Worm (Caenorhabditis elegans): ENCODE measurements around the gene C03B1.10.

C03B1.10 gene

DNA sequence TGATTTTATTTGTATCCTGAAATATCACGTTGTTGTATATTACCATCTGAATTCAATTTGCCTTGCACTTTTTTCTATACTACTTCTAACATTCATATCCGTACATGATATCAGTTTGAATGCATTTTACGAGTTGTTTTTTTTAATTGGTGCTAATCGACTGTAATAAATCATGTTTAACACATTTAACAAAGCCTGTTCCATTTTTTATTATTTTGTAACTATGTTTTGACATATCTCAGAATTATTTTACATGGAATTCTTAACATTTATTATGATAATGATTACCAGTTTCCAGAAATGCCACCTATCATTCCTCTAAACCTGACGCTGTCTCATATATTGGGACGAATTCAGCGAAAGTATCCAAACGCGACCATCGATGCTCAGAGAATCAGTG lies 8.0 kb upstream of the C03B1.10 start, which contains the start of gene C03B1.3:
Gene C03B1.3 (plus strand): TSS at position 301 of the 400 bp plus-strand sequence.
- TF ChIP-seq nhr-2 (tag; optimal IDR thresholded peaks at IDR 0.05) (no peak), ces-1 (GFP tag; optimal IDR thresholded peaks at IDR 0.05) (no peak), M03D4.4 (tag; optimal IDR thresholded peaks at IDR 0.05) (no peak), drap-1 (GFP tag; optimal IDR thresholded peaks at IDR 0.05) (no peak)

DNA sequence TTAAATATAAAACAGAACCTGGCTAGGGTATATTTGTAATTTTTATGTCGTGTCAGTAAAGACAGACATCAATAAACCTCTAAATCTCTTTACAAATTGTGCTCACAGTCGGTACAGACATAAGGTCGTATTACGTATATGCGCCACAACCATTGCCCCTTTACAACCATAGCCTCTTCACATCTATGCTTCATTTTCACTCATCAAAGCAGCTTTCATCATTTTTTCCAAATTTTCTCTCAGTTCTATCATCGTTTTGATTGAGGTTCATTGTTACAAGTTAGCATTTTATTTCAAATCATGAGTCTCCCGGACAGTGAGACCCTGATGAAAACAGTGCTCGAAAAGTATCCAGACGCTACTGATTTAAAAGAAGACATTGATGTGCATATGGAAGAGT lies 6.5 kb upstream of the C03B1.10 start, which contains the start of gene C03B1.4:
Gene C03B1.4 (plus strand): TSS at position 301 of the 400 bp plus-strand sequence.
- no peak for TF ChIP-seq elt-1 (tag; optimal IDR thresholded peaks at IDR 0.05; ENCODE audit: borderline replicate concordance, insufficient read depth)

DNA sequence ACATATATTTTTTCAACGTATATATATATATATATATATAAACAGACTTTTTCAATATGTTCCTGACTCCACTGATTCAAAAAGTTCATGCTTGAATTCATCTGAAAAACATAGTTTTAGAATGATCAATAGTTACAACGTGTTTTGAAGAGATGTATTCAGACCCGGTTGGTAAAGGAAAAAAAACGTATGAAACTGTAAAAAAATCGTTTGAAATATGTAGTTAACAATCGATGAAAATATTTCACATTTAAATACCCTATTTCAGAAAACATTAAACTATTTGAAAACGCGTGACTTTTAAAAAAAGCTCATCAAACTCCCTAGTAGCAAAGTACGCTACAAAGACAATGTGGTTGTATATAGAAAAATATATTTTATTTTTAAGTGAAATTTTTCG lies 3.0 kb upstream of the C03B1.10 start, which contains the start of gene C03B1.14:
Gene C03B1.14 (minus strand): TSS at position 101 of the 400 bp plus-strand sequence.
- TF ChIP-seq elt-3 (tag; optimal IDR thresholded peaks at IDR 0.05) (no peak), mep-1 (tag; optimal IDR thresholded peaks at IDR 0.05) (no peak), ceh-43 (GFP tag; optimal IDR thresholded peaks at IDR 0.05) (no peak), nhr-237 (tag; optimal IDR thresholded peaks at IDR 0.05) (no peak), nhr-2 (tag; optimal IDR thresholded peaks at IDR 0.05) (no peak)

DNA sequence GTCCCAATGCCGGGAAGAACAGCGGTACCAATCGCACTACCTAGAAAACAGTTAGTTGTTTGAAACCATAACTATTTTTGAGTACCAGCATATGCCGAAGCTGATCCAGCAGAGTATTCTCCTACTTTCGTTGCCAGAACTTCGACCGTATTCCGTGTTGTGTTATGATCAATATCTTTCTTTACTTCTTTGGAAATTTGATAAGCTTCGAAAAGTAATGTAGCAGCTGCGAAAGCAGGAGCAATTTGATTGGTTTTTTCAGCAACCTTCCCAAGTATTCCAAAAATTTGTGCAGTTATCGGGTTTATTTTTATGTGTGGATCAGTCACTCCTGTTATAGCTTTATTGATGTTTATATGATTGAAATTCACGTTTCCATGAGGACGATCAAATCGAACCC lies 2.4 kb upstream of the C03B1.10 start:
- TF ChIP-seq unc-39 (tag; optimal IDR thresholded peaks at IDR 0.05) (no peak), nhr-76 (tag; optimal IDR thresholded peaks at IDR 0.05) (no peak), elt-1 (tag; optimal IDR thresholded peaks at IDR 0.05; ENCODE audit: borderline replicate concordance, insufficient read depth) (no peak), nhr-237 (tag; optimal IDR thresholded peaks at IDR 0.05) (no peak), nhr-12 (tag; optimal IDR thresholded peaks at IDR 0.05) (no peak), unc-62 (GFP tag; optimal IDR thresholded peaks at IDR 0.05) (no peak)

DNA sequence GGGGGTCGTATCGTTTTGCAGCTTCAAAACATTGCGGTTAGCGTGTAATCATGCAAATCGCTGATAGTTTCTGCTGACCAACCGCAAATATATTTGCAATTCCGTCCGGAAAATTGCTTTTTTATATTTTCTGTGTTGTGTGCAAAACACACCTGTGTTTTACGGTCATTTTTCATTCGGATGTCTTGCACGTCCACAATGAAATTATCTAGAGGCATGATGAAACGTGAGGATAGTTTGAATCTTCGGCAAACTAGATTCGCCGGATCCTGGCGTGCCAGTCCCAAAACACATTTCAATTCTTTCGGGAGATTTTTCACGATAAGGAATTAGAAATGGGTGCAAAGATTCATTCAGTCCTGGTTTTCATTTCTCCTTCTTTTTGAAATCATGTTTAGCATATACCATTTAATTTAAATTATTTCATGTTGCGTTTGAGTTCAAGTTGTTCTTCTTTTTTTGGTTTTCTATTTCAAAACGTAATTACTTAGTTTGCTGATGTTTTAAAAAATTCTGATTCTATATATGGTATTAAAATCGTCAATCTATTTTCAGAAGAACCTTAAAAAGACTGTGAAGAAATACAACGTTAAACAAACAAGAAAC lies 2.5 kb downstream of the C03B1.10 start, which contains the start of gene C03B1.5:
Gene C03B1.5 (plus strand): TSS at position 556 of the 606 bp plus-strand sequence.
- no peak for TF ChIP-seq unc-62 (GFP tag; optimal IDR thresholded peaks at IDR 0.05)
- TF ChIP-seq drap-1 (GFP tag; optimal IDR thresholded peaks at IDR 0.05), result no peak
- TF ChIP-seq cnd-1 (tag; optimal IDR thresholded peaks at IDR 0.05), result no peak
- TF ChIP-seq sptf-1 (tag; optimal IDR thresholded peaks at IDR 0.05), result no peak
- TF ChIP-seq sem-2 (GFP tag; optimal IDR thresholded peaks at IDR 0.05), result no peak
- TF ChIP-seq nhr-2 (tag; optimal IDR thresholded peaks at IDR 0.05), result no peak
- no peak for TF ChIP-seq elt-1 (tag; optimal IDR thresholded peaks at IDR 0.05; ENCODE audit: borderline replicate concordance, insufficient read depth)
- TF ChIP-seq unc-39 (tag; optimal IDR thresholded peaks at IDR 0.05), result no peak
- no peak for TF ChIP-seq flh-1 (GFP tag; optimal IDR thresholded peaks at IDR 0.05)
- no peak for TF ChIP-seq nhr-237 (tag; optimal IDR thresholded peaks at IDR 0.05)
- no peak for TF ChIP-seq mep-1 (tag; optimal IDR thresholded peaks at IDR 0.05)

DNA sequence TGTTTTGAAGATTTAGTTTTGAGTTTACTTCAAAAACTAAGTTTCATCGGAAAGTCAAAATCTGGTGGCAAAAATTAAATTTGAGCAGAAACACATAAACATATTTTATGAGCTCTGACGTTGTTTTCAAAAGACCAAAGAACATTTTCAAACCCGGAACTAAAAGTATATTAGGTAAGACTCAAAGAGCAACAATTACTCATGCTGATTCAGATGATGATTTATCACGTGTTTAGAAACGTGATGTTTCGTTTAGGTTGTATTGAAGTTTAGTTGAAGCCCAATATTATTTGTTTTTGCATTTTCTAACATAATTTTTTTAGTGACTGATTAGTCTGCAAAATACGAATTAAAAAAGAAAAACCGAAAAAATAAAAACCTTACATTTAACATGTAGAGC lies 3.9 kb downstream of the C03B1.10 start:
- no peak for TF ChIP-seq unc-62 (GFP tag; optimal IDR thresholded peaks at IDR 0.05)
- TF ChIP-seq snpc-4 (tag; optimal IDR thresholded peaks at IDR 0.05), result no peak

DNA sequence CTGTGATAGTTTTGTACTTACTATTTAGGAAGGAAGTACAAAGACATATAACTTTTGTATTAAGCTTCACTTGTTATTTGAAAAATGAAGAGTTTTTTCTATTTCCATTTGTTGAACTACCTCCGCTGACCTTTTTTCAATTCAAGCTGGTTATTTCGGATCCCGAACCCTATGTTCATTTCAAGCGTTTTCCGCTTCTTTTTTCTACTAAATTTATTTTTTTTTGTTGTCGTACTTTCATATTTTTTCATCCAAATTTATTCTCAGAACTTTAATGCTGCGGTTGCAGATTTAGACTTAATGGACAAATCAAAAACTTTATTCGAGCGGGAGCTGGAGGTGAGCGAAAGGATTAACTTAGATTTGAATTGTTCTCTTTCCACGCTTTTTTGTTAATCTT lies 7.7 kb downstream of the C03B1.10 start, which contains the start of gene C03B1.6:
Gene C03B1.6 (plus strand): TSS at position 301 of the 400 bp plus-strand sequence.
- TF ChIP-seq hlh-1 (tag; optimal IDR thresholded peaks at IDR 0.05) (no peak), nhr-12 (tag; optimal IDR thresholded peaks at IDR 0.05) (no peak), tbx-8 (GFP tag; optimal IDR thresholded peaks at IDR 0.05) (no peak), bed-3 (GFP tag; optimal IDR thresholded peaks at IDR 0.05) (no peak), mls-2 (tag; optimal IDR thresholded peaks at IDR 0.05) (no peak), nhr-76 (tag; optimal IDR thresholded peaks at IDR 0.05) (no peak), unc-62 (GFP tag; optimal IDR thresholded peaks at IDR 0.05) (no peak), unc-39 (tag; optimal IDR thresholded peaks at IDR 0.05) (no peak), unc-120 (tag; optimal IDR thresholded peaks at IDR 0.05; ENCODE audit: poor library complexity, severe bottlenecking) (no peak)

DNA sequence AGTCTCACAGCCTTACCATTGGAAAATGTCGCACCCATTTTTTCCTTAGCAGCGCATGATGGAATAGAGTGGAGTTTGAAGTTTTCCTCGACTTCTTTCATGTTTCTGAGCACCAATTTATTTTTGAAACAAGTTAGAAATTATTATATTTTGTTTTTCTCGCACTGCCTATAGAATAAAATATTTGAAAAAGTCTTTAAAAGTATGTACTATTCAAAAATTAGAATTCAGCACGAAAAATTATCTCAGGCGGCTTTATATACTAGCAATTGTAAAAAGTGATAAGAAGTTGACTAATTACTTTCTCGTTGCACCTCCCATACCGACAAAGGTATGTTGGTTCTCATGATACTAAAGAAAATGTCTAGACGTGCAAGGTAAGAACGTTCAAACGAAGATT lies 10.7 kb downstream of the C03B1.10 start, which contains the start of gene C03B1.9:
Gene C03B1.9 (minus strand): TSS at position 101 of the 400 bp plus-strand sequence.
- TF ChIP-seq nhr-237 (tag; optimal IDR thresholded peaks at IDR 0.05) (no peak), mep-1 (tag; optimal IDR thresholded peaks at IDR 0.05) (no peak)
